Worm (Caenorhabditis elegans): ENCODE data around the gene srsx-9.

srsx-9 gene

ce11 chrV:4944219-4944618, 28.6 kb downstream of the srsx-9 start, which contains the start of gene str-211:
TSS of gene str-211 (minus strand) at chrV:4944319.
- TF ChIP-seq him-1 (tag; optimal IDR thresholded peaks at IDR 0.05) (no peak), dao-5 (tag; optimal IDR thresholded peaks at IDR 0.05) (no peak), W03F9.2 (tag; optimal IDR thresholded peaks at IDR 0.05) (no peak)

ce11 chrV:4937337-4937736, 35.5 kb downstream of the srsx-9 start:
- TF ChIP-seq W03F9.2 (tag; optimal IDR thresholded peaks at IDR 0.05), result no peak

- TF ChIP-seq dao-5 (tag; optimal IDR thresholded peaks at IDR 0.05) (no peak), W03F9.2 (tag; optimal IDR thresholded peaks at IDR 0.05) (no peak)
Observed at ce11 chrV:4935096-4935495, 37.7 kb downstream of the srsx-9 start.

- TF ChIP-seq W03F9.2 (tag; optimal IDR thresholded peaks at IDR 0.05) (no peak), dao-5 (tag; optimal IDR thresholded peaks at IDR 0.05) (no peak), him-1 (tag; optimal IDR thresholded peaks at IDR 0.05) (no peak)
Observed at ce11 chrV:4934406-4934805, 38.4 kb downstream of the srsx-9 start, which contains the start of gene catp-2. TSS of gene catp-2 (plus strand) at chrV:4934706.

- no peak for TF ChIP-seq dao-5 (tag; optimal IDR thresholded peaks at IDR 0.05)
- no peak for TF ChIP-seq W03F9.2 (tag; optimal IDR thresholded peaks at IDR 0.05)
- no peak for TF ChIP-seq him-1 (tag; optimal IDR thresholded peaks at IDR 0.05)
Observed at ce11 chrV:4933268-4933667, 39.6 kb downstream of the srsx-9 start.

- TF ChIP-seq W03F9.2 (tag; optimal IDR thresholded peaks at IDR 0.05) (no peak), him-1 (tag; optimal IDR thresholded peaks at IDR 0.05) (no peak), dao-5 (tag; optimal IDR thresholded peaks at IDR 0.05) (no peak)
Observed at ce11 chrV:4932814-4933213, 40.0 kb downstream of the srsx-9 start, which contains the start of gene C02E7.10. TSS of gene C02E7.10 (minus strand) at chrV:4933045.

- TF ChIP-seq dao-5 (tag; optimal IDR thresholded peaks at IDR 0.05) (no peak), W03F9.2 (tag; optimal IDR thresholded peaks at IDR 0.05) (no peak), him-1 (tag; optimal IDR thresholded peaks at IDR 0.05) (no peak)
Observed at ce11 chrV:4929842-4930241, 43.0 kb downstream of the srsx-9 start, which contains the start of gene str-205. TSS of gene str-205 (minus strand) at chrV:4929942.

- TF ChIP-seq him-1 (tag; optimal IDR thresholded peaks at IDR 0.05) (no peak), W03F9.2 (tag; optimal IDR thresholded peaks at IDR 0.05) (no peak), dao-5 (tag; optimal IDR thresholded peaks at IDR 0.05) (no peak)
Observed at ce11 chrV:4926371-4926770, 46.5 kb downstream of the srsx-9 start, which contains the start of gene srh-21. TSS of gene srh-21 (plus strand) at chrV:4926671.

- TF ChIP-seq him-1 (tag; optimal IDR thresholded peaks at IDR 0.05) (no peak), W03F9.2 (tag; optimal IDR thresholded peaks at IDR 0.05) (no peak), dao-5 (tag; optimal IDR thresholded peaks at IDR 0.05) (no peak)
Observed at ce11 chrV:4924618-4925017, 48.2 kb downstream of the srsx-9 start, which contains the start of gene srh-20. TSS of gene srh-20 (plus strand) at chrV:4924918.

- TF ChIP-seq dao-5 (tag; optimal IDR thresholded peaks at IDR 0.05) (no peak), W03F9.2 (tag; optimal IDR thresholded peaks at IDR 0.05) (no peak), him-1 (tag; optimal IDR thresholded peaks at IDR 0.05) (no peak)
Observed at ce11 chrV:4922024-4922423, 50.8 kb downstream of the srsx-9 start, which contains the start of gene srh-22. TSS of gene srh-22 (plus strand) at chrV:4922324.

Measured in whole organism, L4/young adult.